Worm (Caenorhabditis elegans) whole organism, L4/young adult: ENCODE data around the gene srh-4.

ENCODE experiments used
- W03F9.2 ChIP-seq: fragments of 150-350 bp; optimal IDR thresholded peaks from 2 replicates; lab custom pipeline; 2014; ENCODE audit warnings: missing biosample characterization, missing genetic modification characterization
- dao-5 ChIP-seq: sonication (generic microtip); optimal IDR thresholded peaks from 2 replicates; lab custom pipeline; 2016; ENCODE audit warnings: missing genotype, missing genetic modification characterization, moderate library complexity, missing compliant biosample characterization

- TF ChIP-seq dao-5 (tag; lab: Kevin White, UChicago), result no peak
- no peak for TF ChIP-seq W03F9.2 (tag; lab: Kevin White, UChicago)
Observed at ce11 chrV:4010170-4010569, at the start of gene srh-4.
